Worm (Caenorhabditis elegans): Measurements from ENCODE around the gene otpl-6.

- no peak for TF ChIP-seq F10E7.11 (tag; optimal IDR thresholded peaks at IDR 0.05)
- no peak for TF ChIP-seq dpff-1 (tag; optimal IDR thresholded peaks at IDR 0.05)
- TF ChIP-seq pha-4 (tag; optimal IDR thresholded peaks at IDR 0.05) = no peak
- no peak for TF ChIP-seq Y56A3A.18 (GFP tag; IDR thresholded peaks at IDR 0.05)
- no peak for TF ChIP-seq unc-62 (GFP tag; optimal IDR thresholded peaks at IDR 0.05)
- TF ChIP-seq fkh-3 (tag; optimal IDR thresholded peaks at IDR 0.05) = no peak
Observed at ce11 chrV:8536213-8536612, 10.3 kb downstream of the otpl-6 start, which contains the start of gene his-39.

Data from whole organism, young adult.